Fruit fly (Drosophila melanogaster) whole organism, embryonic: ENCODE measurements around the gene Bx.

Experiments used
- ATbp ChIP-seq: fragments of 200-800 bp; sonication (Bioruptor generic); optimal IDR thresholded peaks from 2 replicates; lab custom pipeline; 2017; ENCODE audit warnings: missing biosample characterization, mild to moderate bottlenecking, missing genetic modification characterization, missing genetic modification reagents
- Ada2b ChIP-seq: fragments of 200-800 bp; sonication (Bioruptor generic); IDR thresholded peaks from 2 replicates; pipeline ENCODE4 v1.3.6; 2022; ENCODE audit warnings: missing biosample characterization, missing genetic modification characterization
- B-H2 ChIP-seq: fragments of 200-800 bp; sonication (Bioruptor generic); optimal IDR thresholded peaks from 2 replicates; lab custom pipeline; 2018; ENCODE audit warnings: missing biosample characterization, mild to moderate bottlenecking, missing genetic modification characterization
- C15 ChIP-seq: fragments of 200-800 bp; sonication (Bioruptor generic); IDR thresholded peaks from 3 replicates; pipeline ENCODE4 v1.3.6; 2022; ENCODE audit warnings: missing biosample characterization, missing genetic modification characterization
- CG10654 ChIP-seq: fragments of 200-800 bp; sonication (Bioruptor generic); optimal IDR thresholded peaks from 2 replicates; lab custom pipeline; 2016; ENCODE audit warnings: missing biosample characterization, missing genetic modification characterization
- CG11560 ChIP-seq: fragments of 200-800 bp; sonication (Bioruptor generic); IDR thresholded peaks from 3 replicates; pipeline ENCODE4 v1.3.6; 2022; ENCODE audit warnings: missing biosample characterization, missing genetic modification characterization
- CG12104 ChIP-seq: fragments of 200-800 bp; sonication (Bioruptor generic); optimal IDR thresholded peaks from 3 replicates; lab custom pipeline; 2016; ENCODE audit warnings: missing biosample characterization, missing genetic modification characterization
- CG13287 ChIP-seq: fragments of 200-800 bp; sonication (Bioruptor generic); IDR thresholded peaks from 2 replicates; pipeline ENCODE4 v1.3.6; 2022; ENCODE audit warnings: missing biosample characterization, missing genetic modification characterization; ENCODE audit not compliant: partially characterized antibody
- CG13775 ChIP-seq: fragments of 200-800 bp; sonication (Bioruptor generic); optimal IDR thresholded peaks from 3 replicates; lab custom pipeline; 2017; ENCODE audit warnings: missing biosample characterization, mild to moderate bottlenecking, missing genetic modification characterization
- CG15269 ChIP-seq: fragments of 200-800 bp; sonication (Bioruptor generic); optimal IDR thresholded peaks from 2 replicates; lab custom pipeline; 2018; ENCODE audit warnings: missing biosample characterization, mild to moderate bottlenecking, missing genetic modification characterization, moderate library complexity
- CG15696 ChIP-seq: fragments of 200-800 bp; sonication (Bioruptor generic); optimal IDR thresholded peaks from 2 replicates; lab custom pipeline; 2019; ENCODE audit warnings: missing biosample characterization, mild to moderate bottlenecking, missing genetic modification characterization, moderate library complexity
- CG16779 ChIP-seq: fragments of 200-800 bp; sonication (Bioruptor generic); IDR thresholded peaks from 2 replicates; pipeline ENCODE4 v1.3.6; 2022; ENCODE audit warnings: missing biosample characterization, missing genetic modification characterization
- CG17361 ChIP-seq: fragments of 200-800 bp; sonication (Bioruptor generic); IDR thresholded peaks from 3 replicates; pipeline ENCODE4 v1.3.6; 2022; ENCODE audit warnings: missing biosample characterization, missing genetic modification characterization
- CG1832 ChIP-seq: fragments of 200-800 bp; sonication (Bioruptor generic); optimal IDR thresholded peaks from 2 replicates; lab custom pipeline; 2017; ENCODE audit warnings: missing biosample characterization, mild to moderate bottlenecking, missing genetic modification characterization, inconsistent platforms
- CG2712 ChIP-seq: fragments of 200-800 bp; optimal IDR thresholded peaks from 3 replicates; lab custom pipeline; 2019; ENCODE audit warnings: missing biosample characterization, mild to moderate bottlenecking, missing genetic modification characterization, moderate library complexity
- CG31365 ChIP-seq: fragments of 200-800 bp; sonication (Bioruptor generic); optimal IDR thresholded peaks from 2 replicates; lab custom pipeline; 2018; ENCODE audit warnings: missing biosample characterization, mild to moderate bottlenecking, missing genetic modification characterization
- CG33213 ChIP-seq: fragments of 200-800 bp; sonication (Bioruptor generic); optimal IDR thresholded peaks from 3 replicates; lab custom pipeline; 2016; ENCODE audit warnings: missing biosample characterization, missing genetic modification characterization
- CG3838 ChIP-seq: fragments of 200-800 bp; sonication (Bioruptor generic); optimal IDR thresholded peaks from 3 replicates; lab custom pipeline; 2016; ENCODE audit warnings: missing biosample characterization, missing genetic modification characterization
- CG7271 ChIP-seq: fragments of 200-800 bp; sonication (Bioruptor generic); optimal IDR thresholded peaks from 2 replicates; lab custom pipeline; 2018; ENCODE audit warnings: missing biosample characterization, mild to moderate bottlenecking, missing genetic modification characterization, moderate library complexity
- CG7963 ChIP-seq: fragments of 200-800 bp; sonication (Bioruptor generic); IDR thresholded peaks from 3 replicates; pipeline ENCODE4 v1.3.6; 2022; ENCODE audit warnings: missing biosample characterization, missing genetic modification characterization; ENCODE audit not compliant: partially characterized antibody
- CG9437 ChIP-seq: fragments of 200-800 bp; sonication (Bioruptor generic); optimal IDR thresholded peaks from 2 replicates; lab custom pipeline; 2018; ENCODE audit warnings: missing biosample characterization, mild to moderate bottlenecking, missing genetic modification characterization
- Dip3 ChIP-seq: fragments of 200-800 bp; sonication (Bioruptor generic); optimal IDR thresholded peaks from 3 replicates; lab custom pipeline; 2016; ENCODE audit warnings: missing biosample characterization, missing genetic modification characterization
- Eip74EF ChIP-seq, 2 experiments: fragments of 200-800 bp in 1 of 2; fragments of >200 bp in 1 of 2; sonication (Bioruptor generic) in 1 of 2; optimal IDR thresholded peaks; 2 replicates each; lab custom pipeline; 2017 to 2019; ENCODE audit warnings: missing biosample characterization in 2 of 2, missing genetic modification characterization in 2 of 2, mild to moderate bottlenecking in 1 of 2, moderate library complexity in 1 of 2
- HLH3B ChIP-seq: fragments of 200-800 bp; sonication (Bioruptor generic); IDR thresholded peaks from 2 replicates; pipeline ENCODE4 v1.3.6; 2022; ENCODE audit warnings: missing biosample characterization, missing genetic modification characterization
- HLH54F ChIP-seq: fragments of 200-800 bp; sonication (Bioruptor generic); optimal IDR thresholded peaks from 3 replicates; lab custom pipeline; 2016; ENCODE audit warnings: missing biosample characterization, missing genetic modification characterization
- Kr ChIP-seq: fragments of 200-800 bp; sonication (Bioruptor generic); optimal IDR thresholded peaks from 2 replicates; lab custom pipeline; 2017; ENCODE audit warnings: missing biosample characterization, mild to moderate bottlenecking, missing genetic modification characterization
- Myb ChIP-seq: fragments of 200-800 bp; sonication (Bioruptor generic); optimal IDR thresholded peaks from 2 replicates; lab custom pipeline; 2016; ENCODE audit warnings: missing biosample characterization, missing genetic modification characterization
- NC2α ChIP-seq: fragments of 200-800 bp; sonication (Bioruptor generic); optimal IDR thresholded peaks from 2 replicates; lab custom pipeline; 2016; ENCODE audit warnings: missing biosample characterization, missing genetic modification characterization
- Nf-YC ChIP-seq: fragments of 200-800 bp; optimal IDR thresholded peaks from 3 replicates; lab custom pipeline; 2019; ENCODE audit warnings: missing biosample characterization, mild to moderate bottlenecking, missing genetic modification characterization, moderate library complexity
- Side ChIP-seq: fragments of 200-800 bp; sonication (Bioruptor generic); optimal IDR thresholded peaks from 2 replicates; lab custom pipeline; 2016; ENCODE audit warnings: missing biosample characterization, missing genetic modification characterization
- al ChIP-seq: fragments of 200-800 bp; sonication (Bioruptor generic); IDR thresholded peaks from 2 replicates; pipeline ENCODE4 v1.3.6; 2022; ENCODE audit warnings: missing biosample characterization, missing genetic modification characterization
- ash1 ChIP-seq: fragments of 200-800 bp; sonication (Bioruptor generic); optimal IDR thresholded peaks from 2 replicates; lab custom pipeline; 2018; ENCODE audit warnings: missing biosample characterization, mild to moderate bottlenecking, missing genetic modification characterization
- bowl ChIP-seq: fragments of 200-800 bp; sonication (Bioruptor generic); IDR thresholded peaks from 2 replicates; pipeline ENCODE4 v1.3.6; 2022; ENCODE audit warnings: missing biosample characterization, missing genetic modification characterization
- bsh ChIP-seq, 2 experiments: fragments of 200-800 bp; sonication (Bioruptor generic); optimal IDR thresholded peaks; 2 replicates each; lab custom pipeline; 2017 to 2018; ENCODE audit warnings: mild to moderate bottlenecking in 2 of 2, missing biosample characterization in 2 of 2, missing genetic modification characterization in 2 of 2, moderate library complexity in 1 of 2
- chinmo ChIP-seq: fragments of 200-800 bp; sonication (Bioruptor generic); IDR thresholded peaks from 4 replicates; pipeline ENCODE4 v1.3.6; 2022; ENCODE audit warnings: missing biosample characterization, missing genetic modification characterization; ENCODE audit not compliant: partially characterized antibody
- eyg ChIP-seq: fragments of 200-800 bp; sonication (Bioruptor generic); optimal IDR thresholded peaks from 3 replicates; lab custom pipeline; 2016; ENCODE audit warnings: missing biosample characterization, missing genetic modification characterization
- gce ChIP-seq: fragments of 200-800 bp; sonication (Bioruptor generic); IDR thresholded peaks from 3 replicates; pipeline ENCODE4 v1.3.6; 2022; ENCODE audit warnings: missing biosample characterization, missing genetic modification characterization
- h ChIP-seq: fragments of >200 bp; optimal IDR thresholded peaks from 2 replicates; lab custom pipeline; 2017
- ken ChIP-seq: fragments of 200-800 bp; sonication (Bioruptor generic); IDR thresholded peaks from 3 replicates; pipeline ENCODE4 v1.3.6; 2022; ENCODE audit warnings: missing biosample characterization, missing genetic modification characterization
- mam ChIP-seq: fragments of 200-800 bp; sonication (Bioruptor generic); optimal IDR thresholded peaks from 3 replicates; lab custom pipeline; 2016; ENCODE audit warnings: missing biosample characterization, missing genetic modification characterization
- nmo ChIP-seq: fragments of 200-800 bp; sonication (Bioruptor generic); optimal IDR thresholded peaks from 2 replicates; lab custom pipeline; 2018; ENCODE audit warnings: missing biosample characterization, mild to moderate bottlenecking, missing genetic modification characterization, moderate library complexity
- org-1 ChIP-seq: fragments of 200-800 bp; sonication (Bioruptor generic); optimal IDR thresholded peaks from 2 replicates; lab custom pipeline; 2017; ENCODE audit warnings: missing biosample characterization, missing genetic modification characterization
- p53 ChIP-seq: fragments of 200-800 bp; sonication (Bioruptor generic); optimal IDR thresholded peaks from 2 replicates; lab custom pipeline; 2016; ENCODE audit warnings: missing biosample characterization, missing genetic modification characterization
- phol ChIP-seq: fragments of 200-800 bp; sonication (Bioruptor generic); optimal IDR thresholded peaks from 3 replicates; lab custom pipeline; 2018; ENCODE audit warnings: missing biosample characterization, mild to moderate bottlenecking, missing genetic modification characterization, moderate library complexity
- row ChIP-seq: fragments of 200-800 bp; sonication (Bioruptor generic); IDR thresholded peaks from 3 replicates; pipeline ENCODE4 v1.3.6; 2022; ENCODE audit warnings: missing biosample characterization, missing genetic modification characterization
- sqz ChIP-seq: fragments of 200-800 bp; sonication (Bioruptor generic); optimal IDR thresholded peaks from 3 replicates; lab custom pipeline; 2018; ENCODE audit warnings: missing biosample characterization, mild to moderate bottlenecking, missing genetic modification characterization
- sr ChIP-seq: fragments of 200-800 bp; sonication (Bioruptor generic); IDR thresholded peaks from 3 replicates; pipeline ENCODE4 v1.3.6; 2022; ENCODE audit warnings: missing biosample characterization, missing genetic modification characterization
- tin ChIP-seq: fragments of 200-800 bp; sonication (Bioruptor generic); optimal IDR thresholded peaks from 3 replicates; lab custom pipeline; 2016; ENCODE audit warnings: missing biosample characterization, missing genetic modification characterization
- ttk ChIP-seq: fragments of 200-800 bp; sonication (Bioruptor generic); IDR thresholded peaks from 2 replicates; pipeline ENCODE4 v2.1.2; 2022; ENCODE audit warnings: missing biosample characterization, missing genetic modification characterization
- wor ChIP-seq: fragments of 200-800 bp; sonication (Bioruptor generic); IDR thresholded peaks from 2 replicates; pipeline ENCODE4 v1.3.6; 2022; ENCODE audit warnings: missing biosample characterization, missing genetic modification characterization
- zfh2 ChIP-seq: fragments of 200-800 bp; sonication (Bioruptor generic); optimal IDR thresholded peaks from 2 replicates; lab custom pipeline; 2016; ENCODE audit warnings: missing biosample characterization, missing genetic modification characterization

Gene Bx

DNA sequence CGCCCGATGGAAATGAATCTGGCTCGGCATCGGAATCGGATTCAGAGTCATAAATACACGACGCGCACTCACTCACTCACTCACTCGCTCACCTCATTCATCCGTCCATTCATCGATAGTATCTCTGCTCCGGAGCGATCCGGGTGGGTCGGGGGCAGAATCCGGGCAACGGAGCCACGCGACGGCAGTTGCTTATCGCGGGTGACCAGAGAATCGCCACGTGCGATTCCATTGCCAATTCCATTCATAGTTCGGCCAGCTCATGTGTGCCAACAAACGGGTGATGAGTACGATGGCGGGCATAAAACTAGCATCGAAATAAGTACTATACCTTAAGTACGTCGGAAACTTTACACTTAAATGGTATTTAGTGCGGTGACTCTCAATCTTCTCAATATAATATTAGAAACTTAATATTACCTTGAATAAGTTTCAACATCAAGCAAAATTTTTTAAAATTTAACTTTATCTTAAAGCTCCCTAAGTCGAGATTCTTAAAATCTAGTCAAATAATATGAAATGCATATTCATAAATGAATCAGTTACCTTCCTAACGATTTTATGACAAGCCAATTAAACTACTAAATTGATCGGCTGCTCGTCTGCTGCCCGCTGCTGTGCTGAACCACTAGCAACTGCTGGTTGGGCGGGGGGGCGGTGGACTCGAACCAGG lies 9.5 kb downstream of the Bx start (continued):
- no peak for TF ChIP-seq CG31365 (tag; lab: Kevin White, UChicago)
- no peak for TF ChIP-seq Side (GFP tag; lab: Kevin White, UChicago)
- no peak for TF ChIP-seq CG1832
- no peak for TF ChIP-seq chinmo
- peak in 1 of 2 experiments; percentile 5 for TF ChIP-seq Eip74EF (GFP tag; optimal IDR thresholded peaks at IDR 0.05; lab: Kevin White, UChicago)
- TF ChIP-seq ATbp (GFP tag; lab: Kevin White, UChicago): peak; percentile 28
- no peak for TF ChIP-seq CG16779 (GFP tag; lab: Robert Waterston, UW)
- TF ChIP-seq phol: peak; percentile 71
- peak; percentile 35 for TF ChIP-seq CG12104 (GFP tag; lab: Kevin White, UChicago)
- no peak for TF ChIP-seq org-1 (GFP tag; lab: Kevin White, UChicago)
- TF ChIP-seq CG13775: peak; percentile 59
- TF ChIP-seq NC2α: no peak
- peak; percentile 40 for TF ChIP-seq tin (GFP tag; lab: Kevin White, UChicago)
- peak; percentile 59 for TF ChIP-seq nmo (GFP tag; lab: Kevin White, UChicago)
- no peak for TF ChIP-seq CG11560
- no peak for TF ChIP-seq Myb (GFP tag; lab: Kevin White, UChicago)
- TF ChIP-seq CG10654: no peak
- no peak for TF ChIP-seq mam (GFP tag; lab: Kevin White, UChicago)
- peak; percentile 80 for TF ChIP-seq CG17361 (GFP tag; lab: Robert Waterston, UW)
- peak; percentile 16 for TF ChIP-seq CG7271 (tag; lab: Kevin White, UChicago)
- TF ChIP-seq Nf-YC (tag; lab: Kevin White, UChicago): no peak
- TF ChIP-seq CG3838 (GFP tag; lab: Kevin White, UChicago): no peak
- TF ChIP-seq HLH54F (GFP tag; lab: Kevin White, UChicago): no peak
- TF ChIP-seq p53 (GFP tag; lab: Kevin White, UChicago): no peak
- no peak for TF ChIP-seq zfh2 (GFP tag; lab: Kevin White, UChicago)
- TF ChIP-seq CG15269: no peak
- peak; percentile 42 for TF ChIP-seq CG9437 (GFP tag; lab: Kevin White, UChicago)
- no peak for TF ChIP-seq ttk (GFP tag; lab: Robert Waterston, UW)
- TF ChIP-seq h (lab: Kevin White, UChicago): no peak
- no peak for TF ChIP-seq HLH3B (GFP tag; lab: Robert Waterston, UW)
- no peak for TF ChIP-seq ash1
- no peak for TF ChIP-seq Ada2b (GFP tag; lab: Robert Waterston, UW)
- TF ChIP-seq al (GFP tag; lab: Robert Waterston, UW): no peak
- no peak for TF ChIP-seq CG13287 (GFP tag; lab: Robert Waterston, UW)
- TF ChIP-seq bowl (GFP tag; lab: Robert Waterston, UW): no peak
- TF ChIP-seq CG7963 (GFP tag; lab: Robert Waterston, UW): no peak
- peak; percentile 77 for TF ChIP-seq CG2712 (tag; lab: Kevin White, UChicago)
- no peak for TF ChIP-seq eyg (GFP tag; lab: Kevin White, UChicago)
- no peak for TF ChIP-seq Kr
- TF ChIP-seq gce (GFP tag; lab: Robert Waterston, UW): no peak
- no peak for TF ChIP-seq wor (GFP tag; lab: Robert Waterston, UW)
- no peak for TF ChIP-seq CG33213 (GFP tag; lab: Kevin White, UChicago)
- no peak for TF ChIP-seq B-H2 (GFP tag; lab: Kevin White, UChicago)
- no peak for TF ChIP-seq C15 (GFP tag; lab: Robert Waterston, UW)
- no peak for TF ChIP-seq ken (GFP tag; lab: Robert Waterston, UW)
- no peak for TF ChIP-seq sr (GFP tag; lab: Robert Waterston, UW)
- TF ChIP-seq Dip3: no peak
- peak; percentile 29 for TF ChIP-seq sqz
- peak in 1 of 2 experiments; percentile 53 for TF ChIP-seq bsh (GFP tag; optimal IDR thresholded peaks at IDR 0.05; lab: Kevin White, UChicago)
- peak; percentile 46 for TF ChIP-seq row (GFP tag; lab: Robert Waterston, UW)
- TF ChIP-seq CG15696 (tag; lab: Kevin White, UChicago): peak; percentile 63
